Worm (Caenorhabditis elegans) whole organism, L1 larva: ENCODE results near the gene ins-37.

Source experiments
- F16B12.6 ChIP-seq: fragments of 150-350 bp; optimal IDR thresholded peaks from 2 replicates; lab custom pipeline; 2014; ENCODE audit warnings: missing biosample characterization, missing genetic modification characterization
- aha-1 ChIP-seq: fragments of 150-350 bp; optimal IDR thresholded peaks from 2 replicates; lab custom pipeline; 2014; ENCODE audit warnings: missing biosample characterization, missing genetic modification characterization
- blmp-1 ChIP-seq: fragments of 150-350 bp; optimal IDR thresholded peaks from 2 replicates; lab custom pipeline; 2014; ENCODE audit warnings: missing biosample characterization, missing genetic modification characterization
- ceh-82 ChIP-seq, 3 experiments: fragments of 150-350 bp in 1 of 3; sonication (generic microtip) in 2 of 3; optimal IDR thresholded peaks; 2 replicates each; lab custom pipeline; 2014 to 2017; ENCODE audit warnings: missing biosample characterization in 3 of 3, missing genetic modification characterization in 3 of 3
- ces-1 ChIP-seq: fragments of 150-350 bp; optimal IDR thresholded peaks from 2 replicates; lab custom pipeline; 2014; ENCODE audit warnings: missing biosample characterization, missing genetic modification reagents, missing genetic modification characterization
- dsc-1 ChIP-seq: sonication (generic microtip); optimal IDR thresholded peaks from 2 replicates; lab custom pipeline; 2016; ENCODE audit warnings: mild to moderate bottlenecking, missing genetic modification characterization, missing compliant biosample characterization
- efl-1 ChIP-seq, 4 experiments: fragments of 150-350 bp; optimal IDR thresholded peaks in 3 of 4; peaks in 1 of 4; 1 replicate in 1 of 4; 2 replicates in 3 of 4; lab custom pipeline; 2014; ENCODE audit warnings: missing biosample characterization in 2 of 4, missing genetic modification characterization in 2 of 4, missing genetic modification reagents in 2 of 4
- egl-13 ChIP-seq: sonication (generic microtip); optimal IDR thresholded peaks from 2 replicates; lab custom pipeline; 2016; ENCODE audit warnings: missing genotype, missing genetic modification reagents, missing genetic modification characterization, missing compliant biosample characterization
- egl-27 ChIP-seq, 2 experiments: fragments of 150-350 bp in 1 of 2; sonication (generic microtip); optimal IDR thresholded peaks; 3 replicates each; lab custom pipeline; 2017 to 2018; ENCODE audit warnings: missing biosample characterization in 2 of 2, missing genetic modification characterization in 2 of 2, missing genetic modification reagents in 2 of 2
- elt-3 ChIP-seq, 6 experiments: fragments of 150-350 bp in 1 of 6; sonication (generic microtip); optimal IDR thresholded peaks; 2 replicates each; lab custom pipeline; 2017 to 2018; ENCODE audit warnings: missing biosample characterization in 6 of 6, missing genetic modification characterization in 6 of 6, inconsistent platforms in 1 of 6
- ets-5 ChIP-seq: fragments of 200-800 bp; sonication (Bioruptor generic); IDR thresholded peaks from 2 replicates; pipeline ENCODE4 v1.3.6; 2022; ENCODE audit warnings: missing genetic modification characterization, missing compliant biosample characterization
- fkh-4 ChIP-seq: sonication (generic microtip); optimal IDR thresholded peaks from 2 replicates; lab custom pipeline; 2016; ENCODE audit warnings: missing compliant biosample characterization, missing genetic modification characterization, borderline replicate concordance
- fkh-8 ChIP-seq: sonication (generic microtip); optimal IDR thresholded peaks from 2 replicates; lab custom pipeline; 2016; ENCODE audit warnings: mild to moderate bottlenecking, missing genetic modification characterization, missing compliant biosample characterization
- hpl-2 ChIP-seq: fragments of 150-350 bp; optimal IDR thresholded peaks from 2 replicates; lab custom pipeline; 2014; ENCODE audit warnings: missing biosample characterization, missing genetic modification reagents, missing genetic modification characterization
- jun-1 ChIP-seq: fragments of 150-350 bp; optimal IDR thresholded peaks from 2 replicates; lab custom pipeline; 2014; ENCODE audit warnings: missing biosample characterization, missing genetic modification reagents, missing genetic modification characterization
- lin-13 ChIP-seq: fragments of 150-350 bp; optimal IDR thresholded peaks from 2 replicates; lab custom pipeline; 2014; ENCODE audit warnings: missing biosample characterization, missing genetic modification reagents, missing genetic modification characterization
- lin-14 ChIP-seq: fragments of 200-800 bp; sonication (Bioruptor generic); optimal IDR thresholded peaks from 2 replicates; lab custom pipeline; 2018; ENCODE audit warnings: mild to moderate bottlenecking, missing genetic modification characterization, moderate library complexity, missing compliant biosample characterization
- lin-39 ChIP-seq: fragments of 150-350 bp; optimal IDR thresholded peaks from 2 replicates; lab custom pipeline; 2014; ENCODE audit warnings: missing biosample characterization, missing genetic modification reagents, missing genetic modification characterization
- lsy-2 ChIP-seq, 2 experiments: fragments of 150-350 bp; optimal IDR thresholded peaks; 2 replicates each; lab custom pipeline; 2014; ENCODE audit warnings: missing biosample characterization in 2 of 2, missing genetic modification characterization in 2 of 2
- mdl-1 ChIP-seq, 2 experiments: fragments of 150-350 bp; optimal IDR thresholded peaks; 2 replicates each; lab custom pipeline; 2014 to 2017; ENCODE audit warnings: missing biosample characterization in 2 of 2, missing genetic modification characterization in 2 of 2, inconsistent platforms in 1 of 2
- mef-2 ChIP-seq: fragments of 150-350 bp; optimal IDR thresholded peaks from 2 replicates; lab custom pipeline; 2014; ENCODE audit warnings: missing biosample characterization, missing genetic modification characterization
- mep-1 ChIP-seq: fragments of 150-350 bp; optimal IDR thresholded peaks from 2 replicates; lab custom pipeline; 2014; ENCODE audit warnings: missing biosample characterization, missing genetic modification characterization
- nhr-28 ChIP-seq: fragments of 150-350 bp; optimal IDR thresholded peaks from 2 replicates; lab custom pipeline; 2014; ENCODE audit warnings: missing biosample characterization, missing genetic modification characterization
- nhr-47 ChIP-seq: sonication (generic microtip); optimal IDR thresholded peaks from 2 replicates; lab custom pipeline; 2016; ENCODE audit warnings: mild to moderate bottlenecking, missing genetic modification characterization, moderate library complexity, missing compliant biosample characterization
- nhr-76 ChIP-seq: sonication (generic microtip); optimal IDR thresholded peaks from 2 replicates; lab custom pipeline; 2017; ENCODE audit warnings: missing biosample characterization, missing genetic modification characterization
- nhr-84 ChIP-seq: sonication (generic microtip); optimal IDR thresholded peaks from 2 replicates; lab custom pipeline; 2017; ENCODE audit warnings: missing biosample characterization, missing genetic modification characterization
- nhr-90 ChIP-seq: sonication (generic microtip); optimal IDR thresholded peaks from 2 replicates; lab custom pipeline; 2016; ENCODE audit warnings: mild to moderate bottlenecking, missing genetic modification characterization, missing compliant biosample characterization; ENCODE audit not compliant: poor library complexity
- skn-1 ChIP-seq: fragments of 150-350 bp; optimal IDR thresholded peaks from 2 replicates; lab custom pipeline; 2014; ENCODE audit warnings: missing biosample characterization, missing genetic modification characterization
- sox-4 ChIP-seq: sonication (generic microtip); optimal IDR thresholded peaks from 2 replicates; lab custom pipeline; 2016; ENCODE audit warnings: missing genetic modification characterization, missing compliant biosample characterization
- sptf-1 ChIP-seq: fragments of 150-350 bp; optimal IDR thresholded peaks from 2 replicates; lab custom pipeline; 2014; ENCODE audit warnings: missing biosample characterization, missing genetic modification characterization
- swsn-7 ChIP-seq: sonication (generic microtip); optimal IDR thresholded peaks from 2 replicates; lab custom pipeline; 2016; ENCODE audit warnings: missing genetic modification characterization, missing compliant biosample characterization
- tbx-2 ChIP-seq: sonication (generic microtip); optimal IDR thresholded peaks from 2 replicates; lab custom pipeline; 2016; ENCODE audit warnings: missing genetic modification characterization, missing compliant biosample characterization
- tlp-1 ChIP-seq: fragments of 150-350 bp; optimal IDR thresholded peaks from 2 replicates; lab custom pipeline; 2014; ENCODE audit warnings: missing biosample characterization, missing genetic modification characterization
- unc-130 ChIP-seq: fragments of 150-350 bp; optimal IDR thresholded peaks from 2 replicates; lab custom pipeline; 2017; ENCODE audit warnings: missing biosample characterization, missing genetic modification characterization, inconsistent platforms
- unc-30 ChIP-seq: sonication (generic microtip); optimal IDR thresholded peaks from 2 replicates; lab custom pipeline; 2017; ENCODE audit warnings: missing biosample characterization, missing genetic modification characterization
- unc-62 ChIP-seq: fragments of 150-350 bp; optimal IDR thresholded peaks from 2 replicates; lab custom pipeline; 2014; ENCODE audit warnings: missing biosample characterization, missing genetic modification reagents, missing genetic modification characterization
- unc-86 ChIP-seq: sonication (generic microtip); optimal IDR thresholded peaks from 2 replicates; lab custom pipeline; 2016; ENCODE audit warnings: missing genetic modification characterization, missing compliant biosample characterization
- unc-98 ChIP-seq: fragments of 200-800 bp; sonication (Bioruptor generic); IDR thresholded peaks from 2 replicates; pipeline ENCODE4 v1.3.6; 2022; ENCODE audit warnings: missing genetic modification characterization, missing compliant biosample characterization
- vab-15 ChIP-seq: sonication (generic microtip); optimal IDR thresholded peaks from 2 replicates; lab custom pipeline; 2017; ENCODE audit warnings: missing genotype, mild to moderate bottlenecking, missing genetic modification characterization, missing compliant biosample characterization

Gene ins-37

ce11 chrII:13846018-13846417 lies 10.1 kb upstream of the ins-37 start:
- TF ChIP-seq unc-62 (GFP tag; lab: Kevin White, UChicago) (no peak), unc-30 (tag; lab: Kevin White, UChicago) (no peak), mep-1 (tag; lab: Kevin White, UChicago) (no peak), mef-2 (tag; lab: Kevin White, UChicago) (no peak)

ce11 chrII:13842340-13842739 lies 6.4 kb upstream of the ins-37 start:
- no peak for TF ChIP-seq unc-130 (tag; lab: Kevin White, UChicago)
- TF ChIP-seq tlp-1 (tag; lab: Kevin White, UChicago): no peak
- TF ChIP-seq sox-4 (tag; lab: Kevin White, UChicago): no peak
- TF ChIP-seq efl-1 (optimal IDR thresholded peaks at IDR 0.05; lab: Kevin White, UChicago): no peak
- peak in 1 of 2 experiments; percentile 39 for TF ChIP-seq efl-1 (GFP tag; optimal IDR thresholded peaks at IDR 0.05 in 1 of 2; lab: Kevin White, UChicago)
- no peak for TF ChIP-seq unc-86 (tag; lab: Kevin White, UChicago)
- TF ChIP-seq sptf-1 (tag; lab: Kevin White, UChicago): no peak
- no peak for TF ChIP-seq nhr-84 (tag; lab: Kevin White, UChicago)
- TF ChIP-seq lin-39 (tag; lab: Kevin White, UChicago): no peak
- no peak for TF ChIP-seq lin-13 (GFP tag; lab: Kevin White, UChicago)
- TF ChIP-seq nhr-90 (tag; lab: Kevin White, UChicago): no peak
- peak; percentile 31 for TF ChIP-seq blmp-1 (tag; lab: Kevin White, UChicago)
- TF ChIP-seq mdl-1 (tag; optimal IDR thresholded peaks at IDR 0.05; lab: Kevin White, UChicago): no peak
- no peak for TF ChIP-seq egl-13 (tag; lab: Kevin White, UChicago)
- TF ChIP-seq egl-27 (tag; optimal IDR thresholded peaks at IDR 0.05; lab: Kevin White, UChicago): no peak
- TF ChIP-seq unc-98 (GFP tag; lab: Robert Waterston, UW): no peak

- TF ChIP-seq fkh-4 (tag; lab: Kevin White, UChicago): no peak
- TF ChIP-seq nhr-47 (tag; lab: Kevin White, UChicago): no peak
- TF ChIP-seq hpl-2 (GFP tag; lab: Kevin White, UChicago): no peak
- no peak for TF ChIP-seq dsc-1 (tag; lab: Kevin White, UChicago)
- TF ChIP-seq ces-1: no peak
- no peak for TF ChIP-seq nhr-28
- no peak for TF ChIP-seq fkh-8 (tag; lab: Kevin White, UChicago)
These were observed 5.4 kb upstream of the ins-37 start, which contains the start of gene F08G2.7 for ce11 chrII:13841106-13841854. TSS of gene F08G2.7 (minus strand) at chrII:13841156.

ce11 chrII:13839454-13839853 lies 3.5 kb upstream of the ins-37 start:
- TF ChIP-seq dsc-1 (tag; lab: Kevin White, UChicago) (peak; percentile 89), fkh-4 (tag; lab: Kevin White, UChicago) (peak; percentile 42), mdl-1 (tag; optimal IDR thresholded peaks at IDR 0.05; lab: Kevin White, UChicago) (no peak)

- TF ChIP-seq F16B12.6 (no peak), ceh-82 (tag; optimal IDR thresholded peaks at IDR 0.05; lab: Kevin White, UChicago) (no peak)
These were observed 2.5 kb upstream of the ins-37 start for ce11 chrII:13838403-13838802.

- TF ChIP-seq lin-39 (tag; lab: Kevin White, UChicago): peak; percentile 92
- TF ChIP-seq nhr-76 (tag; lab: Kevin White, UChicago): peak; percentile 54
- TF ChIP-seq elt-3 (tag; optimal IDR thresholded peaks at IDR 0.05; lab: Kevin White, UChicago): peak in 3 of 6 experiments; percentile 32 to 80 (median 78)
- TF ChIP-seq swsn-7 (tag; lab: Kevin White, UChicago): peak; percentile 97
- peak; percentile 62 for TF ChIP-seq vab-15 (tag; lab: Kevin White, UChicago)
- peak; percentile 61 for TF ChIP-seq aha-1 (tag; lab: Kevin White, UChicago)
- peak; percentile 65 for TF ChIP-seq skn-1 (tag; lab: Kevin White, UChicago)
- peak; percentile 92 to 93 for TF ChIP-seq lsy-2 (tag; optimal IDR thresholded peaks at IDR 0.05; lab: Kevin White, UChicago)
- peak; percentile 94 for TF ChIP-seq tbx-2 (tag; lab: Kevin White, UChicago)
- TF ChIP-seq jun-1 (tag; lab: Kevin White, UChicago): peak; percentile 94
- peak; percentile 93 for TF ChIP-seq mep-1 (tag; lab: Kevin White, UChicago)
- TF ChIP-seq unc-62 (GFP tag; lab: Kevin White, UChicago): no peak
- TF ChIP-seq ets-5 (GFP tag; lab: Robert Waterston, UW): no peak
- TF ChIP-seq sptf-1 (tag; lab: Kevin White, UChicago): no peak
- peak; percentile 78 for TF ChIP-seq blmp-1 (tag; lab: Kevin White, UChicago)
- peak; percentile 92 for TF ChIP-seq lin-14
These were observed 1.3 kb downstream of the ins-37 start for ce11 chrII:13834380-13835194.
